Worm (Caenorhabditis elegans) whole organism, late embryonic: ENCODE data around the gene ZC317.7.

Experiments used
- F13H6.1 ChIP-seq: sonication (generic microtip); optimal IDR thresholded peaks from 2 replicates; lab custom pipeline; 2016; ENCODE audit warnings: missing genetic modification characterization, missing compliant biosample characterization
- ahr-1 ChIP-seq: sonication (generic microtip); optimal IDR thresholded peaks from 2 replicates; lab custom pipeline; 2016; ENCODE audit warnings: missing genetic modification characterization, missing compliant biosample characterization
- ceh-30 ChIP-seq: fragments of 150-350 bp; optimal IDR thresholded peaks from 2 replicates; lab custom pipeline; 2014; ENCODE audit warnings: missing biosample characterization, missing genetic modification characterization
- ceh-45 ChIP-seq: fragments of 200-800 bp; sonication (Bioruptor generic); IDR thresholded peaks from 2 replicates; pipeline ENCODE4 v1.3.6; 2022; ENCODE audit warnings: missing genetic modification reagents, missing genetic modification characterization, missing compliant biosample characterization
- dmd-4 ChIP-seq: sonication (generic microtip); optimal IDR thresholded peaks from 2 replicates; lab custom pipeline; 2016; ENCODE audit warnings: borderline replicate concordance, missing genetic modification characterization, missing compliant biosample characterization
- hlh-30 ChIP-seq: sonication (generic microtip); optimal IDR thresholded peaks from 2 replicates; lab custom pipeline; 2017; ENCODE audit warnings: antibody characterized with exemption, missing genetic modification characterization, missing compliant biosample characterization; ENCODE audit not compliant: insufficient read depth
- lin-11 ChIP-seq: fragments of 200-800 bp; sonication (Bioruptor generic); optimal IDR thresholded peaks from 2 replicates; lab custom pipeline; 2018; ENCODE audit warnings: mild to moderate bottlenecking, missing genetic modification characterization, missing compliant biosample characterization
- nhr-11 ChIP-seq: fragments of 150-350 bp; optimal IDR thresholded peaks from 2 replicates; lab custom pipeline; 2014; ENCODE audit warnings: missing biosample characterization, missing genetic modification characterization
- npax-4 ChIP-seq: sonication (generic microtip); optimal IDR thresholded peaks from 2 replicates; lab custom pipeline; 2016; ENCODE audit warnings: missing genetic modification characterization, missing compliant biosample characterization
- pha-4 ChIP-seq: fragments of 150-350 bp; optimal IDR thresholded peaks from 2 replicates; lab custom pipeline; 2018; ENCODE audit warnings: missing biosample characterization, missing genetic modification reagents, missing genetic modification characterization
- pqm-1 ChIP-seq: sonication (generic microtip); optimal IDR thresholded peaks from 2 replicates; lab custom pipeline; 2016; ENCODE audit warnings: missing genetic modification characterization, missing compliant biosample characterization
- rnt-1 ChIP-seq: sonication (generic microtip); optimal IDR thresholded peaks from 2 replicates; lab custom pipeline; 2016; ENCODE audit warnings: missing genetic modification characterization, missing compliant biosample characterization
- ztf-16 ChIP-seq: sonication (generic microtip); optimal IDR thresholded peaks from 2 replicates; lab custom pipeline; 2017; ENCODE audit warnings: missing genetic modification characterization, missing compliant biosample characterization

DNA sequence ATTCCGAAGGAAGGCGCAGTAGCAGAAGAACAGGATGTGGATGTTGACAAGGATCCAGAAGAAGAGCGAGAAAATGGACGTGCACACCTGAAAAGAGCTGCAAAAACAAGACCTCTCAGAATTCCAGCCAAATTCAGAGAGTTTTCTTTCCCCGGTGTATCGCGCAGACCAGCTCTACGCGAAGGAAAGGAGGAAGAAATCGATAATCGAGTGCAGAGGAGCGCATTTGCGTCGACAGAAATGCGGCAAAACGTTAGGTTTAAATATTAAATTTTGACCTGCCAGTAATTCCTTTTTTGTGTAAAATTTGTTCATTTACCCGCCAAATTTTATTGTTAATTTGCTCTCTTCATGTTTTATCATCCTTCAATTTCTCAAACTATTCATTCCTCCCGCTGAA, 6.9 kb upstream of the ZC317.7 start:
- TF ChIP-seq ztf-16 (tag; lab: Kevin White, UChicago) = no peak
- no peak for TF ChIP-seq npax-4 (tag; lab: Kevin White, UChicago)
- no peak for TF ChIP-seq dmd-4 (tag; lab: Kevin White, UChicago)
- no peak for TF ChIP-seq pha-4 (tag; lab: Kevin White, UChicago)
- TF ChIP-seq ceh-30 (tag; lab: Kevin White, UChicago) = no peak
- TF ChIP-seq rnt-1 (tag; lab: Kevin White, UChicago) = no peak
- TF ChIP-seq F13H6.1 (tag; lab: Kevin White, UChicago) = no peak
- TF ChIP-seq ceh-45 (GFP tag; lab: Robert Waterston, UW) = no peak
- TF ChIP-seq lin-11 = no peak
- no peak for TF ChIP-seq nhr-11
- TF ChIP-seq pqm-1 (tag; lab: Kevin White, UChicago) = no peak
- no peak for TF ChIP-seq ahr-1
- no peak for TF ChIP-seq hlh-30
